Fruit fly (Drosophila melanogaster) whole organism, embryonic: ENCODE data around the gene Sgp.

Experiments
- CG17361 ChIP-seq: fragments of 200-800 bp; sonication (Bioruptor generic); IDR thresholded peaks from 3 replicates; pipeline ENCODE4 v1.3.6; 2022; ENCODE audit warnings: missing biosample characterization, missing genetic modification characterization
- CG6813 ChIP-seq: fragments of 200-800 bp; sonication (Bioruptor generic); optimal IDR thresholded peaks from 2 replicates; lab custom pipeline; 2017; ENCODE audit warnings: missing biosample characterization, missing genetic modification characterization, mild to moderate bottlenecking, moderate library complexity, missing genetic modification reagents
- CG7357 ChIP-seq: fragments of 200-800 bp; sonication (Bioruptor generic); IDR thresholded peaks from 3 replicates; pipeline ENCODE4 v1.3.6; 2022; ENCODE audit warnings: missing biosample characterization, missing genetic modification characterization
- CG8388 ChIP-seq: fragments of 200-800 bp; sonication (Bioruptor generic); optimal IDR thresholded peaks from 2 replicates; lab custom pipeline; 2019; ENCODE audit warnings: missing biosample characterization, mild to moderate bottlenecking, missing genetic modification characterization, moderate library complexity
- al ChIP-seq: fragments of 200-800 bp; sonication (Bioruptor generic); IDR thresholded peaks from 2 replicates; pipeline ENCODE4 v1.3.6; 2022; ENCODE audit warnings: missing biosample characterization, missing genetic modification characterization
- btn ChIP-seq: fragments of 200-800 bp; sonication (Bioruptor generic); optimal IDR thresholded peaks from 2 replicates; lab custom pipeline; 2016; ENCODE audit warnings: missing biosample characterization, missing genetic modification characterization
- hbn ChIP-seq: fragments of 200-800 bp; sonication (Bioruptor generic); IDR thresholded peaks from 2 replicates; pipeline ENCODE4 v1.3.6; 2022; ENCODE audit warnings: missing biosample characterization, missing genetic modification characterization; ENCODE audit not compliant: partially characterized antibody
- sc ChIP-seq, 3 experiments: fragments of >200 bp in 2 of 3; fragments of 200-800 bp in 1 of 3; sonication (Bioruptor generic) in 1 of 3; optimal IDR thresholded peaks; 2 replicates in 2 of 3; 3 replicates in 1 of 3; lab custom pipeline; 2017; ENCODE audit warnings: mild to moderate bottlenecking in 1 of 3, missing biosample characterization in 1 of 3, missing genetic modification characterization in 1 of 3, missing genetic modification reagents in 1 of 3
- vnd ChIP-seq: fragments of 200-800 bp; sonication (Bioruptor generic); IDR thresholded peaks from 3 replicates; pipeline ENCODE4 v1.3.6; 2022; ENCODE audit warnings: missing biosample characterization, missing genetic modification characterization; ENCODE audit not compliant: partially characterized antibody

dm6 chr2L:8538449-8539050 lies 19.1 kb downstream of the Sgp start:
- TF ChIP-seq CG7357 (GFP tag; lab: Robert Waterston, UW): no peak
- TF ChIP-seq btn (GFP tag; lab: Kevin White, UChicago): no peak
- TF ChIP-seq CG17361 (GFP tag; lab: Robert Waterston, UW): no peak
- no peak for TF ChIP-seq al (GFP tag; lab: Robert Waterston, UW)
- no peak for TF ChIP-seq CG6813 (GFP tag; lab: Kevin White, UChicago)
- TF ChIP-seq CG8388 (GFP tag; lab: Kevin White, UChicago): no peak
- TF ChIP-seq hbn: no peak
- TF ChIP-seq vnd (GFP tag; lab: Robert Waterston, UW): no peak
- no peak for TF ChIP-seq sc (optimal IDR thresholded peaks at IDR 0.05; lab: Kevin White, UChicago)
- TF ChIP-seq sc (GFP tag; optimal IDR thresholded peaks at IDR 0.05; lab: Kevin White, UChicago): no peak
